Fruit fly (Drosophila melanogaster) whole organism, adult: ENCODE measurements around the gene CG12535.

Experiments
- CG11617 ChIP-seq: fragments of 200-800 bp; sonication (Bioruptor generic); optimal IDR thresholded peaks from 2 replicates; lab custom pipeline; 2017; ENCODE audit warnings: mild to moderate bottlenecking, missing biosample characterization, missing genetic modification reagents, missing genetic modification characterization
- CG12768 ChIP-seq: fragments of 200-800 bp; sonication (Bioruptor generic); optimal IDR thresholded peaks from 2 replicates; lab custom pipeline; 2017; ENCODE audit warnings: missing biosample characterization, missing genetic modification characterization, mild to moderate bottlenecking, moderate library complexity, missing genetic modification reagents
- CG33017 ChIP-seq: fragments of 200-800 bp; sonication (Bioruptor generic); optimal IDR thresholded peaks from 2 replicates; lab custom pipeline; 2018; ENCODE audit warnings: missing biosample characterization, mild to moderate bottlenecking, missing genetic modification characterization, moderate library complexity
- cnc ChIP-seq, 2 experiments: fragments of >200 bp; optimal IDR thresholded peaks; 2 replicates each; lab custom pipeline; 2017

dm6 chrX:3396837-3397495 lies 51.8 kb downstream of the CG12535 start:
- no peak for TF ChIP-seq CG12768 (GFP tag; lab: Kevin White, UChicago)
- peak; percentile 21 for TF ChIP-seq CG33017
- no peak for TF ChIP-seq cnc (optimal IDR thresholded peaks at IDR 0.05; lab: Kevin White, UChicago)
- TF ChIP-seq CG11617 (GFP tag; lab: Kevin White, UChicago): no peak
